Fruit fly (Drosophila melanogaster): ENCODE measurements around the gene Frl.
A peak's percentile ranks its signal among the peaks of the same experiment; 100 is the strongest.

The Frl gene

DNA sequence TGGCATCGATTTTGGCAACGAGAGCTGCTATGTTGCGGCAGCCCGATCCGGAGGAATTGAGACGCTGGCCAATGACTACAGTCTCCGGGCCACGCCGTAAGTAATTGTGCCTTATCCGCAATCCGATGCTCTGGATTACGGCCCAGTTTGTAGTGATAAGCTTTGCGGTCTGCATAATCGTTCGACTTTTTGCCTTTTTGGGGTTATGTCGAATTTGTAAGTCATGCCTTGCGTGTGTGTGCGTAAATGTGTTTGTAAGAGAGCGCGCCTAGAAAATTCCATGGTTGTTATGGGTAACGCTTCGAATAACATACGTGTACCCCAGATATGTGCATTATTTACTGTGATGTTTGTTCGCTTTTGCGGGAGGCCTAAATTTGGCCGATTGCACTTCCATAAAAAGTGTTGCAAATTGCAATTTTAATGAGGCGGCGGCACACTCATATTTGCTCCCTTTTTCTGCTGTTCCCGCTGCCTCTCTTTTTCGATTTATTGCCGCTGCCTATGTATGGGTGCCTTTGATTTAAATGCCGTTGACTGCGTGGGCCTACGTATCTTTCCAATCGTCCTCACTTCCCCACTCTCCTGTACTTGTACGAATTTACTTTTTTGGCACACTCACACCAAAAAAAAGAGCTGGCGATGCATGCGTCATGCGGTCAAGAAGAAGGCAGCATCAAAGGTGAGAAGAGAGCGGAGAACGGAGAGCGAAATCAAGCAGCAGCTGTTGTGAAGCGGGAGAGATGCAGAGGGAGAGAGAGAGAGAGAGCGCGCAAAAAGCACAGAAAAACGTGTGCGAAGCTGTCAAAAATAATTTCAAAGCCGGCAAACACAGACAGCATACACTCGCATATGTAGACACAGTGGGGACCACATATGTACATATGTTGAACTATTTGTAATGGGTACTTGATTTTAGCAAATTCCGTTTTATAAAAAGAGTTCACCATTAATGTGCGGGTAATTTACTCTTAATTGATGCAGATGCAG lies 15.1 kb upstream of the Frl start:
- peak; percentile 6; the same call in 1 of the 2 replicates for TF ChIP-seq slbo (GFP tag; IDR thresholded peaks at IDR 0.05)
- no peak for TF ChIP-seq zen (tag; optimal IDR thresholded peaks at IDR 0.05)
- peak; percentile 10 for TF ChIP-seq Myb (GFP tag; optimal IDR thresholded peaks at IDR 0.05)
- TF ChIP-seq otp (GFP tag; IDR thresholded peaks at IDR 0.05), result no peak
- 0 out of 3 replicates have a peak, but pooled peaks have one; percentile 35 for TF ChIP-seq Doc3 (GFP tag; IDR thresholded peaks at IDR 0.05; ENCODE audit: partially characterized antibody)
- TF ChIP-seq bab2 (GFP tag; optimal IDR thresholded peaks at IDR 0.05), result peak; percentile 9
- TF ChIP-seq CG10147 (GFP tag; optimal IDR thresholded peaks at IDR 0.05), result no peak
- peak; percentile 56 for TF ChIP-seq twi (tag; optimal IDR thresholded peaks at IDR 0.05)
- peak; percentile 7 for TF ChIP-seq sug (tag; optimal IDR thresholded peaks at IDR 0.05)
- TF ChIP-seq Rfx (GFP tag; IDR thresholded peaks at IDR 0.05), result peak; percentile 51
- TF ChIP-seq D19B (GFP tag; optimal IDR thresholded peaks at IDR 0.05), result peak; percentile 23
- peak; percentile 17 for TF ChIP-seq sqz (GFP tag; optimal IDR thresholded peaks at IDR 0.05)
- peak in 1 of 2 experiments; percentile 2 for TF ChIP-seq insv (GFP tag; optimal IDR thresholded peaks at IDR 0.05)
- TF ChIP-seq CG32767 (GFP tag; IDR thresholded peaks at IDR 0.05), result peak; percentile 31; the same call in 1 of the 2 replicates
- TF ChIP-seq onecut (GFP tag; IDR thresholded peaks at IDR 0.05), result no peak
- TF ChIP-seq cg (GFP tag; optimal IDR thresholded peaks at IDR 0.05), result peak; percentile 72
- TF ChIP-seq Spps (tag; optimal IDR thresholded peaks at IDR 0.05), result peak; percentile 11
- peak; percentile 80; the same call in 1 of the 2 replicates for TF ChIP-seq rib (GFP tag; IDR thresholded peaks at IDR 0.05)
- peak; percentile 41 for TF ChIP-seq dm (GFP tag; optimal IDR thresholded peaks at IDR 0.05)
- TF ChIP-seq CG9932 (GFP tag; IDR thresholded peaks at IDR 0.05), result peak; percentile 43; the same call in 1 of the 2 replicates
- no peak for TF ChIP-seq Asciz (GFP tag; optimal IDR thresholded peaks at IDR 0.05)
- no peak for TF ChIP-seq Neu2 (GFP tag; optimal IDR thresholded peaks at IDR 0.05; ENCODE audit: borderline replicate concordance)
- no peak for TF ChIP-seq CG8388 (GFP tag; optimal IDR thresholded peaks at IDR 0.05)
- TF ChIP-seq MBD-R2 (GFP tag; IDR thresholded peaks at IDR 0.05), result peak; percentile 40
- peak; percentile 79 for TF ChIP-seq cwo (GFP tag; optimal IDR thresholded peaks at IDR 0.05)
- peak; percentile 56; the same call in 1 of the 2 replicates for TF ChIP-seq E2f1 (GFP tag; IDR thresholded peaks at IDR 0.05)
- TF ChIP-seq B-H1 (GFP tag; IDR thresholded peaks at IDR 0.05), result peak; percentile 17; the same call in 1 of the 3 replicates
- TF ChIP-seq Ssrp (tag; optimal IDR thresholded peaks at IDR 0.05), result no peak
- TF ChIP-seq Med (GFP tag), result peak; percentile 86
- peak; percentile 26 for TF ChIP-seq Xbp1 (GFP tag; optimal IDR thresholded peaks at IDR 0.05)
- TF ChIP-seq Oaz (GFP tag; IDR thresholded peaks at IDR 0.05), result no peak
- TF ChIP-seq CG6765 (GFP tag; optimal IDR thresholded peaks at IDR 0.05), result peak; percentile 2
- TF ChIP-seq Dll (GFP tag; IDR thresholded peaks at IDR 0.05; ENCODE audit: partially characterized antibody), result peak; percentile 29; the same call in 1 of the 4 replicates
- peak; percentile 94; the same call in 2 of the 3 replicates for TF ChIP-seq CG34422 (GFP tag; IDR thresholded peaks at IDR 0.05)
- peak; percentile 31; the same call in 1 of the 2 replicates for TF ChIP-seq CG32532 (GFP tag; IDR thresholded peaks at IDR 0.05)
- no peak for TF ChIP-seq pan (optimal IDR thresholded peaks at IDR 0.05)
- TF ChIP-seq pan (GFP tag; optimal IDR thresholded peaks at IDR 0.05 in 1 of 2, IDR thresholded peaks at IDR 0.05 in 1 of 2), result peak in 1 of 2 experiments; percentile 4
- TF ChIP-seq CG6791 (GFP tag; IDR thresholded peaks at IDR 0.05; ENCODE audit: partially characterized antibody), result peak; percentile 18; the same call in 1 of the 3 replicates
- TF ChIP-seq H15 (GFP tag; IDR thresholded peaks at IDR 0.05), result no peak
- TF ChIP-seq CG1233 (GFP tag; optimal IDR thresholded peaks at IDR 0.05), result no peak
- no peak for TF ChIP-seq gsb (GFP tag; IDR thresholded peaks at IDR 0.05)
- TF ChIP-seq CG8924 (tag; optimal IDR thresholded peaks at IDR 0.05), result peak; percentile 12
- peak; percentile 56 for TF ChIP-seq CG2120 (GFP tag; optimal IDR thresholded peaks at IDR 0.05)
- TF ChIP-seq CG5953 (GFP tag; IDR thresholded peaks at IDR 0.05), result no peak
- TF ChIP-seq CG11696 (GFP tag; IDR thresholded peaks at IDR 0.05), result no peak
- peak; percentile 30 for TF ChIP-seq tx (GFP tag; optimal IDR thresholded peaks at IDR 0.05)
- peak; percentile 43; the same call in 1 of the 2 replicates for TF ChIP-seq chm (GFP tag; IDR thresholded peaks at IDR 0.05)
- TF ChIP-seq cato (GFP tag; optimal IDR thresholded peaks at IDR 0.05; ENCODE audit: borderline replicate concordance), result no peak
